Fruit fly (Drosophila melanogaster) whole organism, embryonic: ENCODE results near the gene CG31104.

Experiments used
- Awh ChIP-seq: fragments of 200-800 bp; sonication (Bioruptor generic); IDR thresholded peaks from 2 replicates; pipeline ENCODE4, ENCODE4 v1.3.6; 2022; ENCODE audit warnings: missing biosample characterization, missing genetic modification characterization
- CG10321 ChIP-seq: fragments of 200-800 bp; sonication (Bioruptor generic); IDR thresholded peaks from 2 replicates; pipeline ENCODE4 v1.3.6; 2022; ENCODE audit warnings: missing biosample characterization, missing genetic modification characterization
- CG10654 ChIP-seq: fragments of 200-800 bp; sonication (Bioruptor generic); optimal IDR thresholded peaks from 2 replicates; lab custom pipeline; 2016; ENCODE audit warnings: missing biosample characterization, missing genetic modification characterization
- CG12104 ChIP-seq: fragments of 200-800 bp; sonication (Bioruptor generic); optimal IDR thresholded peaks from 3 replicates; lab custom pipeline; 2016; ENCODE audit warnings: missing biosample characterization, missing genetic modification characterization
- CG13296 ChIP-seq: fragments of 200-800 bp; sonication (Bioruptor generic); optimal IDR thresholded peaks from 3 replicates; lab custom pipeline; 2018; ENCODE audit warnings: missing biosample characterization, mild to moderate bottlenecking, missing genetic modification characterization
- CG15479 ChIP-seq: fragments of 200-800 bp; sonication (Bioruptor generic); optimal IDR thresholded peaks from 3 replicates; lab custom pipeline; 2019; ENCODE audit warnings: missing biosample characterization, mild to moderate bottlenecking, missing genetic modification characterization, moderate library complexity
- CG1602 ChIP-seq: fragments of 200-800 bp; sonication (Bioruptor generic); optimal IDR thresholded peaks from 3 replicates; lab custom pipeline; 2016; ENCODE audit warnings: missing biosample characterization, missing genetic modification characterization
- CG16779 ChIP-seq: fragments of 200-800 bp; sonication (Bioruptor generic); IDR thresholded peaks from 2 replicates; pipeline ENCODE4 v1.3.6; 2022; ENCODE audit warnings: missing biosample characterization, missing genetic modification characterization
- CG17328 ChIP-seq: fragments of 200-800 bp; sonication (Bioruptor generic); IDR thresholded peaks from 2 replicates; pipeline ENCODE4 v1.3.6; 2022; ENCODE audit warnings: missing biosample characterization, missing genetic modification characterization
- CG18011 ChIP-seq: fragments of 200-800 bp; sonication (Bioruptor generic); optimal IDR thresholded peaks from 2 replicates; lab custom pipeline; 2017; ENCODE audit warnings: missing biosample characterization, missing genetic modification characterization, mild to moderate bottlenecking, moderate library complexity, missing genotype
- CG2712 ChIP-seq: fragments of 200-800 bp; optimal IDR thresholded peaks from 3 replicates; lab custom pipeline; 2019; ENCODE audit warnings: missing biosample characterization, mild to moderate bottlenecking, missing genetic modification characterization, moderate library complexity
- CG7357 ChIP-seq: fragments of 200-800 bp; sonication (Bioruptor generic); IDR thresholded peaks from 3 replicates; pipeline ENCODE4 v1.3.6; 2022; ENCODE audit warnings: missing biosample characterization, missing genetic modification characterization
- CG7839 ChIP-seq: fragments of 200-800 bp; sonication (Bioruptor generic); optimal IDR thresholded peaks from 3 replicates; lab custom pipeline; 2018; ENCODE audit warnings: missing biosample characterization, mild to moderate bottlenecking, missing genetic modification characterization, moderate library complexity
- CG7928 ChIP-seq: fragments of 200-800 bp; sonication (Bioruptor generic); optimal IDR thresholded peaks from 2 replicates; lab custom pipeline; 2017; ENCODE audit warnings: missing biosample characterization, mild to moderate bottlenecking, missing genetic modification characterization
- Camta ChIP-seq: fragments of 200-800 bp; sonication (Bioruptor generic); optimal IDR thresholded peaks from 2 replicates; lab custom pipeline; 2016; ENCODE audit warnings: missing biosample characterization, missing genetic modification characterization
- Dek ChIP-seq: fragments of 200-800 bp; sonication (Bioruptor generic); optimal IDR thresholded peaks from 3 replicates; lab custom pipeline; 2019; ENCODE audit warnings: missing biosample characterization, mild to moderate bottlenecking, missing genetic modification characterization, moderate library complexity
- GATAe ChIP-seq: fragments of 200-800 bp; sonication (Bioruptor generic); conservative IDR thresholded peaks from 2 replicates; pipeline ENCODE4 v1.3.6; 2022; ENCODE audit warnings: missing biosample characterization, missing genetic modification characterization
- Gsc ChIP-seq: fragments of 200-800 bp; sonication (Bioruptor generic); IDR thresholded peaks from 2 replicates; pipeline ENCODE4 v1.3.6; 2022; ENCODE audit warnings: missing biosample characterization, missing genetic modification characterization
- Hand ChIP-seq: fragments of 200-800 bp; sonication (Bioruptor generic); optimal IDR thresholded peaks from 2 replicates; lab custom pipeline; 2017; ENCODE audit warnings: mild to moderate bottlenecking, missing biosample characterization, missing genetic modification reagents, missing genetic modification characterization
- Hmr ChIP-seq: fragments of 200-800 bp; sonication (Bioruptor generic); optimal IDR thresholded peaks from 3 replicates; lab custom pipeline; 2017; ENCODE audit warnings: mild to moderate bottlenecking, missing biosample characterization, missing genetic modification reagents, missing genetic modification characterization
- Meics ChIP-seq: fragments of 200-800 bp; sonication (Bioruptor generic); optimal IDR thresholded peaks from 2 replicates; lab custom pipeline; 2017; ENCODE audit warnings: missing biosample characterization, mild to moderate bottlenecking, missing genetic modification characterization
- Mrtf ChIP-seq: fragments of 200-800 bp; sonication (Bioruptor generic); IDR thresholded peaks from 3 replicates; pipeline ENCODE4 v1.3.6; 2022; ENCODE audit warnings: missing biosample characterization, missing genetic modification characterization
- Myb ChIP-seq: fragments of 200-800 bp; sonication (Bioruptor generic); optimal IDR thresholded peaks from 2 replicates; lab custom pipeline; 2016; ENCODE audit warnings: missing biosample characterization, missing genetic modification characterization
- NK7.1 ChIP-seq: fragments of 200-800 bp; sonication (Bioruptor generic); optimal IDR thresholded peaks from 3 replicates; lab custom pipeline; 2016; ENCODE audit warnings: missing biosample characterization, missing genetic modification characterization
- Opbp ChIP-seq: fragments of 200-800 bp; sonication (Bioruptor generic); IDR thresholded peaks from 3 replicates; pipeline ENCODE4 v1.3.6; 2022; ENCODE audit warnings: missing biosample characterization, missing genetic modification characterization; ENCODE audit not compliant: partially characterized antibody
- Rfx ChIP-seq: fragments of 200-800 bp; sonication (Bioruptor generic); IDR thresholded peaks from 2 replicates; pipeline ENCODE4 v1.3.6; 2022; ENCODE audit warnings: missing biosample characterization, missing genetic modification characterization
- Rx ChIP-seq: fragments of 200-800 bp; sonication (Bioruptor generic); IDR thresholded peaks from 2 replicates; pipeline ENCODE4 v1.3.6; 2022; ENCODE audit warnings: missing biosample characterization, missing genetic modification characterization
- Xrp1 ChIP-seq: fragments of 200-800 bp; sonication (Bioruptor generic); IDR thresholded peaks from 2 replicates; pipeline ENCODE4 v1.3.6; 2022; ENCODE audit warnings: missing biosample characterization, missing genetic modification characterization
- ash1 ChIP-seq: fragments of 200-800 bp; sonication (Bioruptor generic); optimal IDR thresholded peaks from 2 replicates; lab custom pipeline; 2018; ENCODE audit warnings: missing biosample characterization, mild to moderate bottlenecking, missing genetic modification characterization
- bab2 ChIP-seq: fragments of 200-800 bp; sonication (Bioruptor generic); optimal IDR thresholded peaks from 2 replicates; lab custom pipeline; 2016; ENCODE audit warnings: missing biosample characterization, missing genetic modification characterization
- bsh ChIP-seq, 2 experiments: fragments of 200-800 bp; sonication (Bioruptor generic); optimal IDR thresholded peaks; 2 replicates each; lab custom pipeline; 2017 to 2018; ENCODE audit warnings: mild to moderate bottlenecking in 2 of 2, missing biosample characterization in 2 of 2, missing genetic modification characterization in 2 of 2, moderate library complexity in 1 of 2
- cwo ChIP-seq: fragments of 200-800 bp; sonication (Bioruptor generic); optimal IDR thresholded peaks from 3 replicates; lab custom pipeline; 2017; ENCODE audit warnings: missing biosample characterization, missing genetic modification characterization, mild to moderate bottlenecking, moderate library complexity, missing genetic modification reagents
- danr ChIP-seq: fragments of 200-800 bp; sonication (Bioruptor generic); IDR thresholded peaks from 2 replicates; pipeline ENCODE4 v1.3.6; 2022; ENCODE audit warnings: missing biosample characterization, missing genetic modification characterization
- dpn ChIP-seq, 2 experiments: fragments of 200-800 bp; sonication (Bioruptor generic); optimal IDR thresholded peaks; 3 replicates each; lab custom pipeline; 2016; ENCODE audit warnings: missing biosample characterization in 2 of 2, missing genetic modification characterization in 2 of 2
- en ChIP-seq: fragments of 200-800 bp; sonication (Bioruptor generic); optimal IDR thresholded peaks from 2 replicates; lab custom pipeline; 2016; ENCODE audit warnings: missing biosample characterization, missing genetic modification characterization
- insv ChIP-seq, 2 experiments: fragments of 200-800 bp; sonication (Bioruptor generic); optimal IDR thresholded peaks; 3 replicates each; lab custom pipeline; 2016 to 2018; ENCODE audit warnings: missing biosample characterization in 2 of 2, missing genetic modification characterization in 2 of 2
- kah ChIP-seq: fragments of 200-800 bp; sonication (Bioruptor generic); optimal IDR thresholded peaks from 2 replicates; lab custom pipeline; 2018; ENCODE audit warnings: missing biosample characterization, mild to moderate bottlenecking, missing genetic modification characterization
- lab ChIP-seq: fragments of 200-800 bp; sonication (Bioruptor generic); optimal IDR thresholded peaks from 3 replicates; lab custom pipeline; 2017; ENCODE audit warnings: missing biosample characterization, missing genetic modification characterization, mild to moderate bottlenecking, moderate library complexity, missing genetic modification reagents
- lov ChIP-seq, 2 experiments: fragments of 200-800 bp in 1 of 2; fragments of >200 bp in 1 of 2; sonication (Bioruptor generic) in 1 of 2; IDR thresholded peaks in 1 of 2; optimal IDR thresholded peaks in 1 of 2; 2 replicates in 1 of 2; 3 replicates in 1 of 2; pipeline versions ENCODE4 v1.3.6 to Lab custom; 2017 to 2022; ENCODE audit warnings: missing biosample characterization in 1 of 2, missing genetic modification characterization in 1 of 2
- mirr ChIP-seq: fragments of 200-800 bp; sonication (Bioruptor generic); optimal IDR thresholded peaks from 3 replicates; lab custom pipeline; 2018; ENCODE audit warnings: missing biosample characterization, mild to moderate bottlenecking, missing genetic modification characterization
- otp ChIP-seq: fragments of 200-800 bp; sonication (Bioruptor generic); IDR thresholded peaks from 3 replicates; pipeline ENCODE4, ENCODE4 v1.3.6; 2022; ENCODE audit warnings: missing biosample characterization, missing genetic modification characterization
- prd ChIP-seq, 3 experiments: fragments of >200 bp in 2 of 3; fragments of 200-800 bp in 1 of 3; sonication (Bioruptor generic) in 1 of 3; optimal IDR thresholded peaks in 2 of 3; IDR thresholded peaks in 1 of 3; 2 replicates in 2 of 3; 3 replicates in 1 of 3; pipeline versions ENCODE4 v1.3.6 to Lab custom; 2017 to 2022; ENCODE audit warnings: missing biosample characterization in 1 of 3, missing genetic modification characterization in 1 of 3
- psq ChIP-seq: fragments of 200-800 bp; sonication (Bioruptor generic); optimal IDR thresholded peaks from 2 replicates; lab custom pipeline; 2017; ENCODE audit warnings: missing biosample characterization, missing genetic modification characterization
- sc ChIP-seq, 3 experiments: fragments of >200 bp in 2 of 3; fragments of 200-800 bp in 1 of 3; sonication (Bioruptor generic) in 1 of 3; optimal IDR thresholded peaks; 2 replicates in 2 of 3; 3 replicates in 1 of 3; lab custom pipeline; 2017; ENCODE audit warnings: mild to moderate bottlenecking in 1 of 3, missing biosample characterization in 1 of 3, missing genetic modification characterization in 1 of 3, missing genetic modification reagents in 1 of 3
- schlank ChIP-seq: fragments of 200-800 bp; sonication (Bioruptor generic); optimal IDR thresholded peaks from 2 replicates; lab custom pipeline; 2018; ENCODE audit warnings: missing biosample characterization, mild to moderate bottlenecking, missing genetic modification characterization
- scrt ChIP-seq: fragments of 200-800 bp; sonication (Bioruptor generic); optimal IDR thresholded peaks from 2 replicates; lab custom pipeline; 2018; ENCODE audit warnings: missing biosample characterization, mild to moderate bottlenecking, missing genetic modification characterization, moderate library complexity
- seq ChIP-seq: fragments of 200-800 bp; sonication (Bioruptor generic); IDR thresholded peaks from 2 replicates; pipeline ENCODE4 v1.3.6; 2022; ENCODE audit warnings: missing biosample characterization, missing genetic modification characterization
- sisA ChIP-seq: fragments of 200-800 bp; sonication (Bioruptor generic); IDR thresholded peaks from 2 replicates; pipeline ENCODE4 v1.3.6; 2022; ENCODE audit warnings: missing biosample characterization, missing genetic modification characterization
- stwl ChIP-seq: fragments of 200-800 bp; sonication (Bioruptor generic); optimal IDR thresholded peaks from 3 replicates; lab custom pipeline; 2018; ENCODE audit warnings: missing biosample characterization, mild to moderate bottlenecking, missing genetic modification characterization, moderate library complexity
- tna ChIP-seq: fragments of 200-800 bp; sonication (Bioruptor generic); IDR thresholded peaks from 2 replicates; pipeline ENCODE4 v1.3.6; 2022; ENCODE audit warnings: missing biosample characterization, missing genetic modification characterization; ENCODE audit not compliant: partially characterized antibody

CG31104 gene

dm6 chr3R:25275276-25275675 is 10.0 kb upstream of the CG31104 start (continued):
- no peak for TF ChIP-seq seq (GFP tag; lab: Robert Waterston, UW)
- TF ChIP-seq lab: peak; percentile 81
- no peak for TF ChIP-seq CG18011 (GFP tag; lab: Kevin White, UChicago)
- no peak for TF ChIP-seq Camta (GFP tag; lab: Kevin White, UChicago)
- TF ChIP-seq lov (optimal IDR thresholded peaks at IDR 0.05; lab: Kevin White, UChicago): no peak
- no peak for TF ChIP-seq lov (GFP tag; IDR thresholded peaks at IDR 0.05; lab: Robert Waterston, UW)
- no peak for TF ChIP-seq Mrtf
- peak; percentile 38 for TF ChIP-seq Dek (tag; lab: Kevin White, UChicago)
- TF ChIP-seq CG7839 (tag; lab: Kevin White, UChicago): no peak
- TF ChIP-seq GATAe (GFP tag; lab: Robert Waterston, UW): 0 out of 2 replicates have a peak, but pooled peaks have one; percentile 9
- TF ChIP-seq bab2: no peak
- TF ChIP-seq scrt (GFP tag; lab: Kevin White, UChicago): peak; percentile 55
- TF ChIP-seq Gsc: no peak
- no peak for TF ChIP-seq Rx (GFP tag; lab: Robert Waterston, UW)
- peak; percentile 34 for TF ChIP-seq schlank
- no peak for TF ChIP-seq NK7.1 (GFP tag; lab: Kevin White, UChicago)
- no peak for TF ChIP-seq CG10321
- TF ChIP-seq kah: no peak
- TF ChIP-seq CG10654 (GFP tag; lab: Kevin White, UChicago): no peak
- no peak for TF ChIP-seq CG16779
- TF ChIP-seq Myb: no peak
- TF ChIP-seq CG7357 (GFP tag; lab: Robert Waterston, UW): no peak
- no peak for TF ChIP-seq sisA
- TF ChIP-seq Xrp1: no peak
- no peak for TF ChIP-seq ash1 (GFP tag; lab: Kevin White, UChicago)
- TF ChIP-seq CG2712: no peak
- TF ChIP-seq dpn (GFP tag; optimal IDR thresholded peaks at IDR 0.05; lab: Kevin White, UChicago): no peak
- no peak for TF ChIP-seq prd (optimal IDR thresholded peaks at IDR 0.05; lab: Kevin White, UChicago)
- TF ChIP-seq prd (GFP tag; IDR thresholded peaks at IDR 0.05; lab: Robert Waterston, UW): no peak
- TF ChIP-seq danr: no peak
- peak; percentile 60 for TF ChIP-seq Meics (GFP tag; lab: Kevin White, UChicago)
- TF ChIP-seq CG7928 (GFP tag; lab: Kevin White, UChicago): no peak
- no peak for TF ChIP-seq insv (GFP tag; optimal IDR thresholded peaks at IDR 0.05; lab: Kevin White, UChicago)
- peak; percentile 81 for TF ChIP-seq CG13296 (GFP tag; lab: Kevin White, UChicago)
- TF ChIP-seq sc (optimal IDR thresholded peaks at IDR 0.05; lab: Kevin White, UChicago): no peak
- TF ChIP-seq sc (GFP tag; optimal IDR thresholded peaks at IDR 0.05; lab: Kevin White, UChicago): no peak
- TF ChIP-seq CG1602 (GFP tag; lab: Kevin White, UChicago): no peak
- no peak for TF ChIP-seq stwl (tag; lab: Kevin White, UChicago)
- TF ChIP-seq Opbp (GFP tag; lab: Robert Waterston, UW): no peak
- TF ChIP-seq cwo: peak; percentile 19
- TF ChIP-seq bsh (GFP tag; optimal IDR thresholded peaks at IDR 0.05; lab: Kevin White, UChicago): no peak
- TF ChIP-seq tna (GFP tag; lab: Robert Waterston, UW): no peak
- TF ChIP-seq CG15479 (GFP tag; lab: Kevin White, UChicago): no peak
- peak; percentile 52 for TF ChIP-seq Hand (GFP tag; lab: Kevin White, UChicago)
- TF ChIP-seq psq (GFP tag; lab: Kevin White, UChicago): no peak
- TF ChIP-seq CG17328: no peak
- no peak; the same call in 1 of the 2 replicates for TF ChIP-seq Rfx (GFP tag; lab: Robert Waterston, UW)
- peak; percentile 75 for TF ChIP-seq Hmr
- TF ChIP-seq CG12104 (GFP tag; lab: Kevin White, UChicago): peak; percentile 35
- TF ChIP-seq Awh (GFP tag; lab: Robert Waterston, UW): no peak
- TF ChIP-seq mirr (GFP tag; lab: Kevin White, UChicago): peak; percentile 69
- TF ChIP-seq otp (GFP tag; lab: Robert Waterston, UW): no peak
- no peak for TF ChIP-seq en
